Worm (Caenorhabditis elegans) whole organism, young adult: Measurements from ENCODE around the gene Y42H9AR.4.
"Not testable (repeated sequence)": the region's sequence is repeated elsewhere in the genome, so short reads cannot be mapped to it uniquely, and the experiment has no call there.

ENCODE experiments used
- B0019.2 ChIP-seq: fragments of 200-800 bp; sonication (Bioruptor generic); conservative IDR thresholded peaks from 2 replicates; pipeline ENCODE4 v1.3.6; 2022; ENCODE audit warnings: missing genetic modification reagents, missing genetic modification characterization, missing compliant biosample characterization
- B0261.1 ChIP-seq: sonication (generic microtip); optimal IDR thresholded peaks from 2 replicates; lab custom pipeline; 2016; ENCODE audit warnings: mild to moderate bottlenecking, missing genetic modification characterization, moderate library complexity, missing compliant biosample characterization
- C17E4.6 ChIP-seq: fragments of 200-800 bp; sonication (Bioruptor generic); IDR thresholded peaks from 2 replicates; pipeline ENCODE4 v1.3.6; 2022; ENCODE audit warnings: missing genetic modification reagents, missing genetic modification characterization, missing compliant biosample characterization
- F10E7.11 ChIP-seq: sonication (generic microtip); optimal IDR thresholded peaks from 2 replicates; lab custom pipeline; 2017; ENCODE audit warnings: mild to moderate bottlenecking, missing genetic modification characterization, moderate library complexity, missing compliant biosample characterization
- F37B4.10 ChIP-seq: fragments of 200-800 bp; sonication (Bioruptor generic); IDR thresholded peaks from 2 replicates; pipeline ENCODE4 v1.3.6; 2022; ENCODE audit warnings: missing genetic modification characterization, missing compliant biosample characterization
- F57A8.1 ChIP-seq: fragments of 200-800 bp; sonication (Bioruptor generic); optimal IDR thresholded peaks from 2 replicates; lab custom pipeline; 2018; ENCODE audit warnings: mild to moderate bottlenecking, missing genetic modification characterization, moderate library complexity, missing compliant biosample characterization
- K12H6.12 ChIP-seq: fragments of 200-800 bp; sonication (Bioruptor generic); optimal IDR thresholded peaks from 2 replicates; lab custom pipeline; 2018; ENCODE audit warnings: mild to moderate bottlenecking, missing genetic modification characterization, missing compliant biosample characterization
- Y53F4B.3 ChIP-seq: fragments of 200-800 bp; sonication (Bioruptor generic); IDR thresholded peaks from 2 replicates; pipeline ENCODE4 v1.3.6; 2022; ENCODE audit warnings: missing genetic modification reagents, missing genetic modification characterization, missing compliant biosample characterization
- Y67H2A.10 ChIP-seq: fragments of 200-800 bp; sonication (Bioruptor generic); conservative IDR thresholded peaks from 2 replicates; pipeline ENCODE4 v1.3.6; 2022; ENCODE audit warnings: missing genetic modification reagents, missing genetic modification characterization, missing compliant biosample characterization
- attf-5 ChIP-seq: fragments of 200-800 bp; sonication (Bioruptor generic); optimal IDR thresholded peaks from 2 replicates; lab custom pipeline; 2018; ENCODE audit warnings: mild to moderate bottlenecking, missing genetic modification characterization, missing compliant biosample characterization
- ceh-91 ChIP-seq: fragments of 200-800 bp; sonication (Bioruptor generic); IDR thresholded peaks from 2 replicates; pipeline ENCODE4 v1.3.6; 2022; ENCODE audit warnings: missing genetic modification reagents, missing genetic modification characterization, missing compliant biosample characterization
- ekl-4 ChIP-seq: fragments of 200-800 bp; sonication (Bioruptor generic); IDR thresholded peaks from 2 replicates; pipeline ENCODE4 v1.3.6; 2022; ENCODE audit warnings: missing genetic modification reagents, missing genetic modification characterization, missing compliant biosample characterization
- ets-4 ChIP-seq: fragments of 200-800 bp; sonication (Bioruptor generic); optimal IDR thresholded peaks from 2 replicates; lab custom pipeline; 2018; ENCODE audit warnings: mild to moderate bottlenecking, missing genetic modification characterization, missing compliant biosample characterization
- him-1 ChIP-seq: sonication (generic microtip); optimal IDR thresholded peaks from 2 replicates; lab custom pipeline; 2016; ENCODE audit warnings: missing genotype, missing genetic modification reagents, missing genetic modification characterization, missing compliant biosample characterization
- hlh-12 ChIP-seq: sonication (generic microtip); optimal IDR thresholded peaks from 2 replicates; lab custom pipeline; 2016; ENCODE audit warnings: missing genetic modification characterization, missing compliant biosample characterization
- hlh-26 ChIP-seq: fragments of 200-800 bp; sonication (Bioruptor generic); conservative IDR thresholded peaks from 2 replicates; pipeline ENCODE4 v1.3.6; 2022; ENCODE audit warnings: missing genetic modification reagents, missing genetic modification characterization, missing compliant biosample characterization
- hmg-1.2 ChIP-seq: fragments of 200-800 bp; sonication (Bioruptor generic); IDR thresholded peaks from 2 replicates; pipeline ENCODE4 v1.3.6; 2022; ENCODE audit warnings: missing genetic modification reagents, missing genetic modification characterization, missing compliant biosample characterization
- lin-26 ChIP-seq: fragments of 200-800 bp; sonication (Bioruptor generic); IDR thresholded peaks from 2 replicates; pipeline ENCODE4 v1.3.6; 2022; ENCODE audit warnings: missing genetic modification reagents, missing genetic modification characterization, missing compliant biosample characterization
- lin-40 ChIP-seq: sonication (generic microtip); optimal IDR thresholded peaks from 2 replicates; lab custom pipeline; 2016; ENCODE audit warnings: missing genetic modification characterization, mild to moderate bottlenecking, missing compliant biosample characterization, missing genotype, missing genetic modification reagents
- mcd-1 ChIP-seq: fragments of 200-800 bp; sonication (Bioruptor generic); IDR thresholded peaks from 2 replicates; pipeline ENCODE4 v1.3.6; 2022; ENCODE audit warnings: missing genetic modification reagents, missing genetic modification characterization, missing compliant biosample characterization
- nfya-2 ChIP-seq: fragments of 200-800 bp; sonication (Bioruptor generic); IDR thresholded peaks from 2 replicates; pipeline ENCODE4 v1.3.6; 2022; ENCODE audit warnings: missing genetic modification reagents, missing genetic modification characterization, missing compliant biosample characterization
- pbrm-1 ChIP-seq: fragments of 200-800 bp; sonication (Bioruptor generic); IDR thresholded peaks from 2 replicates; pipeline ENCODE4 v1.3.6; 2022; ENCODE audit warnings: missing genetic modification reagents, missing genetic modification characterization, missing compliant biosample characterization
- pha-4 ChIP-seq: fragments of 150-350 bp; sonication (generic microtip); optimal IDR thresholded peaks from 2 replicates; lab custom pipeline; 2014; ENCODE audit warnings: missing biosample characterization, missing genetic modification reagents, missing genetic modification characterization
- rpc-1 ChIP-seq, 2 experiments: fragments of 150-350 bp in 1 of 2; sonication (generic microtip) in 1 of 2; optimal IDR thresholded peaks; 2 replicates each; lab custom pipeline; 2014 to 2018; ENCODE audit warnings: missing biosample characterization in 1 of 2, missing genetic modification characterization in 1 of 2, missing genetic modification reagents in 1 of 2, missing genotype in 1 of 2
- sea-2 ChIP-seq: fragments of 200-800 bp; sonication (Bioruptor generic); IDR thresholded peaks from 2 replicates; pipeline ENCODE4 v1.3.6; 2022; ENCODE audit warnings: missing genetic modification characterization, missing compliant biosample characterization
- tbp1 ChIP-seq: fragments of 200-800 bp; sonication (Bioruptor generic); optimal IDR thresholded peaks from 2 replicates; lab custom pipeline; 2018; ENCODE audit warnings: mild to moderate bottlenecking, missing genetic modification characterization, missing compliant biosample characterization
- tbx-9 ChIP-seq: sonication (generic microtip); optimal IDR thresholded peaks from 2 replicates; lab custom pipeline; 2016; ENCODE audit warnings: borderline replicate concordance, missing genetic modification characterization, inconsistent platforms, missing compliant biosample characterization
- ztf-25 ChIP-seq: fragments of 200-800 bp; sonication (Bioruptor generic); IDR thresholded peaks from 2 replicates; pipeline ENCODE4 v1.3.6; 2022; ENCODE audit warnings: missing genetic modification reagents, missing genetic modification characterization, missing compliant biosample characterization
- ztf-28 ChIP-seq: fragments of 200-800 bp; sonication (Bioruptor generic); IDR thresholded peaks from 2 replicates; pipeline ENCODE4 v1.3.6; 2022; ENCODE audit warnings: missing genetic modification reagents, missing genetic modification characterization, missing compliant biosample characterization
- ztf-3 ChIP-seq: fragments of 200-800 bp; sonication (Bioruptor generic); optimal IDR thresholded peaks from 2 replicates; lab custom pipeline; 2018; ENCODE audit warnings: mild to moderate bottlenecking, missing genetic modification characterization, missing compliant biosample characterization

Y42H9AR.4 gene

DNA sequence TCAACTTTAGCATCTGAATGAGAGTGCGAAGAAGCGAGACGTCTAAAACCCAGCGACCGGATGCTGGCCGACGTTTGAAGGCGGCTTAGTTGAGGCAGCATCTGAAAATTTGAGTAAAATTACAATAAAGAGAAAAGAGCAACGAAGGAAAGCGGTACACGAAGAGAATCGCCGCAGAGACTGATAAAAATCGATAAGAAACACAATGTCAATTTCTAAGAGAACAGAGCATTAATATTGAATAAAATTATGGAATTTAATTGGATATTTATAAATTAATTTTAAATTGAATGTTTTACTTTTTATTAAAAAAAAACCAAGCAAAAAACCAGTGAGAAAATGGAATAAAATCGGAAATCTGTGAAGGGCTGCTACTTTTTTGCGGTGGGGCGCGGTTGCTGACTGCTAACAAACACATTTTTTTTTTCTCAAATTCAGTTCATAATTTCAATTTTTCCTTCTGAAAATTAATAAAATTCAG, 18.2 kb upstream of the Y42H9AR.4 start, which contains the start of the genes ndub-11 and moc-3:
Gene ndub-11, minus strand, starts transcription at position 101 of the 481 bp plus-strand sequence.
Gene moc-3, plus strand, starts transcription at position 431 of the 481 bp plus-strand sequence.
- no peak for TF ChIP-seq B0019.2 (GFP tag; lab: Robert Waterston, UW)
- TF ChIP-seq hlh-26 (GFP tag; lab: Robert Waterston, UW), result no peak
- no peak for TF ChIP-seq pbrm-1
- TF ChIP-seq mcd-1 (GFP tag; lab: Robert Waterston, UW), result 0 out of 2 replicates have a peak, but pooled peaks have one; percentile 8

DNA sequence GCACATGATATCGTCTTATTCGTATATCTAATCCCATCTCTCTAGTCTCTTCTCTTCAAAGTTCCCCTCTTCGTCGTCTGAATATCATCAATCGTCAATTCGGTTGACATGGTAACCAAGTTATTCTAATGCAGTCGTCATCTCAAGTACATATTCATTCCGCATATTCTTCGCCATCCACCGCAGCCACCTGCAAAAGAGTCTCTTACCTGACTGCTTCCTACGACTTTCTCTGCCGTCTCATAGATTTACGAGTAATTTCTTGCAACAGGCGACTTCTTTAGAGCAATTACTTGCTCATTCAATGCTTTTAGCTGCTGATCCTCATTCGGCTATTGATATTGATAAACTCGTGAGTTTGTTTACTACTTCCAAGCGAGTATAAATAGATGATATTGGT, 15.4 kb upstream of the Y42H9AR.4 start:
- no peak for TF ChIP-seq ztf-25
- no peak for TF ChIP-seq F57A8.1 (GFP tag; lab: Kevin White, UChicago)
- TF ChIP-seq him-1, result no peak
- TF ChIP-seq nfya-2 (GFP tag; lab: Robert Waterston, UW), result no peak
- TF ChIP-seq C17E4.6 (GFP tag; lab: Robert Waterston, UW), result no peak
- no peak for TF ChIP-seq hmg-1.2 (GFP tag; lab: Robert Waterston, UW)
- no peak for TF ChIP-seq ekl-4 (GFP tag; lab: Robert Waterston, UW)

DNA sequence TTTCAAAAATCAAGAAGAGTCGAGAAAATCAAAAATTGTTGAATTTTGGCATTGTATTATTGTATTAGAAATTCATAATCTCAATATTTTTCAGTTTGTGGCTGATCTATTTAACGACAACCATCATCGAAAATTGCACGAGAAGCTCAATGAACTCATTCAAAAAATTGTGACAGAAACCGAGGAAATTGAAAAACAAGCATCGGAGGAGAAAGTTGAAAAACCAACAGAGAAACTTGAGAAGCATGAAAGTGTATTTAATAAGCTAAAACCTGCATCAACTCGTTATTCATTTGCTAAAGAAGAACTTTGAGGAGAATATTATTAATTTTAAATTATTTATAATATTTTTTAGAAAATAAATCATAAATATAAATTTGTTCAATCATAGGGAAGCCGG, 14.9 kb upstream of the Y42H9AR.4 start, which contains the start of gene ceph-41:
Gene ceph-41, plus strand, starts transcription at position 301 of the 400 bp plus-strand sequence.
- TF ChIP-seq lin-40 (tag; lab: Kevin White, UChicago) (no peak), Y53F4B.3 (GFP tag; lab: Robert Waterston, UW) (no peak), F10E7.11 (tag; lab: Kevin White, UChicago) (no peak), hlh-12 (tag; lab: Kevin White, UChicago) (no peak), sea-2 (GFP tag; lab: Robert Waterston, UW) (no peak), Y67H2A.10 (no peak), tbx-9 (no peak), ets-4 (GFP tag; lab: Kevin White, UChicago) (no peak), B0019.2 (GFP tag; lab: Robert Waterston, UW) (no peak), ztf-28 (GFP tag; lab: Robert Waterston, UW) (no peak), ekl-4 (GFP tag; lab: Robert Waterston, UW) (no peak), pha-4 (no peak), ceh-91 (GFP tag; lab: Robert Waterston, UW) (no peak), ztf-3 (GFP tag; lab: Kevin White, UChicago) (no peak)
- TF ChIP-seq, all 124 proteins: peak for 0

DNA sequence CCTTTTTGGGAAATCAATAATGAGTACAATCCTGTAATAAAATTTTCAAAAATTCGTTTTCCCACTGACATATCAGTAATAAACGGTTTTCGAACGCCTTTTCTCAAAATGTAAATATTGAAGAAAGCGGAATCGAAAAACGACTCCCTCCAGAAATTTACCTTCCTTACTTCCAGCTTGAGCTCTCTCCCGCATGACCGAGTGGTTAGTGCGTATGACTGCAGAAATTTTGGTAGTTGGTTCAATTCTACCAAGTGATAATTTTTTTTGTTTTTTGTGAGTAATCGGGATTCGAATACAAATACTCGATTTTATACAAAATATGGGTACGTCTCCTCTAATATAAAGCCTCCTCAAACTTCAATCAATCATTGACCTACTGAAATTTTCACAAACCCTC, 11.5 kb upstream of the Y42H9AR.4 start:
- TF ChIP-seq rpc-1 (optimal IDR thresholded peaks at IDR 0.05; lab: Kevin White, UChicago), result not testable (repeated sequence)
- peak; percentile 27 for TF ChIP-seq rpc-1 (tag; optimal IDR thresholded peaks at IDR 0.05; lab: Kevin White, UChicago)
- TF ChIP-seq lin-26, result peak; percentile 65; the same call in 1 of the 2 replicates
- peak; percentile 50 for TF ChIP-seq hmg-1.2 (GFP tag; lab: Robert Waterston, UW)
- TF ChIP-seq tbp1, result peak; percentile 79
- TF ChIP-seq B0261.1 (tag; lab: Kevin White, UChicago), result peak; percentile 46

DNA sequence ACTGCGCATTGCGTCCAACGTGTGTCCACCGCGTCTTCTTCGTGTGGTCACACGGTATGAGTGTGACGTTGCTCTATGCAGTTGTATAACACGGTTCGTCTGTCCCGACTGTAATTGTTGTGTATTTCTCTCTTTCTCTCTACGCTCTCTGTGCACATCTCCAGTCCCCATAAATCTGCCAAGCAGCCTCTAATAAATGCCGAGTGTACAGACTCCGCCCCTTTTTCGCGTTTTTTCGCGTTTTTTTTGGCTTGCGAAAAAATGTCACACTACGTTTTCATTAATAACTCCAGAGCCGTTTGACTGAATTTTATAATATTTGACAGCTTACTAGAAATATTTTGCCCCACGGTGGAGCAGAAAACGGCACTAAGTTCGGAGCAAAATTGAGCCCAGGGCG, 10.3 kb upstream of the Y42H9AR.4 start, which contains the start of gene erp-44.3:
Gene erp-44.3, plus strand, starts transcription at position 301 of the 400 bp plus-strand sequence.
- not testable (repeated sequence) for TF ChIP-seq F37B4.10 (GFP tag; lab: Robert Waterston, UW); K12H6.12 (tag; lab: Kevin White, UChicago); attf-5 (GFP tag; lab: Kevin White, UChicago)
